Fruit fly (Drosophila melanogaster) whole organism, embryonic: ENCODE measurements around the gene CG32102.
A peak's percentile ranks its signal among the peaks of the same experiment; 100 is the strongest.

Source experiments
- ATbp ChIP-seq: fragments of 200-800 bp; sonication (Bioruptor generic); optimal IDR thresholded peaks from 2 replicates; lab custom pipeline; 2017; ENCODE audit warnings: missing biosample characterization, mild to moderate bottlenecking, missing genetic modification characterization, missing genetic modification reagents
- Asciz ChIP-seq: fragments of 200-800 bp; sonication (Bioruptor generic); optimal IDR thresholded peaks from 2 replicates; lab custom pipeline; 2017; ENCODE audit warnings: missing biosample characterization, mild to moderate bottlenecking, missing genetic modification characterization, missing genetic modification reagents
- Bgb ChIP-seq: fragments of 200-800 bp; sonication (Bioruptor generic); IDR thresholded peaks from 2 replicates; pipeline ENCODE4 v1.3.6; 2022; ENCODE audit warnings: missing biosample characterization, missing genetic modification characterization; ENCODE audit not compliant: partially characterized antibody
- Blimp-1 ChIP-seq: fragments of 200-800 bp; sonication (Bioruptor generic); optimal IDR thresholded peaks from 3 replicates; lab custom pipeline; 2018; ENCODE audit warnings: missing biosample characterization, missing genetic modification characterization, mild to moderate bottlenecking, moderate library complexity, missing genetic modification reagents
- CG10979 ChIP-seq: fragments of 200-800 bp; sonication (Bioruptor generic); optimal IDR thresholded peaks from 2 replicates; lab custom pipeline; 2018; ENCODE audit warnings: missing biosample characterization, mild to moderate bottlenecking, missing genetic modification characterization, moderate library complexity
- CG11504 ChIP-seq: fragments of 200-800 bp; sonication (Bioruptor generic); optimal IDR thresholded peaks from 3 replicates; lab custom pipeline; 2019; ENCODE audit warnings: missing biosample characterization, mild to moderate bottlenecking, missing genetic modification characterization, moderate library complexity
- CG1233 ChIP-seq: fragments of 200-800 bp; sonication (Bioruptor generic); optimal IDR thresholded peaks from 4 replicates; lab custom pipeline; 2018; ENCODE audit warnings: missing biosample characterization, mild to moderate bottlenecking, missing genetic modification characterization
- CG12769 ChIP-seq: fragments of 200-800 bp; sonication (Bioruptor generic); optimal IDR thresholded peaks from 2 replicates; lab custom pipeline; 2019; ENCODE audit warnings: missing biosample characterization, mild to moderate bottlenecking, missing genetic modification characterization, moderate library complexity
- CG13287 ChIP-seq: fragments of 200-800 bp; sonication (Bioruptor generic); IDR thresholded peaks from 2 replicates; pipeline ENCODE4 v1.3.6; 2022; ENCODE audit warnings: missing biosample characterization, missing genetic modification characterization; ENCODE audit not compliant: partially characterized antibody
- CG14667 ChIP-seq: fragments of 200-800 bp; sonication (Bioruptor generic); IDR thresholded peaks from 2 replicates; pipeline ENCODE4 v1.3.6; 2022; ENCODE audit warnings: missing biosample characterization, missing genetic modification characterization
- CG14965 ChIP-seq: fragments of 200-800 bp; sonication (Bioruptor generic); optimal IDR thresholded peaks from 2 replicates; lab custom pipeline; 2016; ENCODE audit warnings: missing biosample characterization, missing genetic modification characterization, borderline replicate concordance
- CG1529 ChIP-seq: fragments of 200-800 bp; sonication (Bioruptor generic); optimal IDR thresholded peaks from 3 replicates; lab custom pipeline; 2018; ENCODE audit warnings: missing biosample characterization, missing genetic modification characterization
- CG17829 ChIP-seq: fragments of 200-800 bp; optimal IDR thresholded peaks from 2 replicates; lab custom pipeline; 2019; ENCODE audit warnings: missing biosample characterization, mild to moderate bottlenecking, missing genetic modification characterization, moderate library complexity
- CG18262 ChIP-seq: fragments of 200-800 bp; optimal IDR thresholded peaks from 3 replicates; lab custom pipeline; 2019; ENCODE audit warnings: missing biosample characterization, mild to moderate bottlenecking, missing genetic modification characterization, moderate library complexity
- CG18619 ChIP-seq: fragments of 200-800 bp; sonication (Bioruptor generic); optimal IDR thresholded peaks from 3 replicates; lab custom pipeline; 2017; ENCODE audit warnings: missing biosample characterization, mild to moderate bottlenecking, missing genetic modification characterization
- CG2712 ChIP-seq: fragments of 200-800 bp; optimal IDR thresholded peaks from 3 replicates; lab custom pipeline; 2019; ENCODE audit warnings: missing biosample characterization, mild to moderate bottlenecking, missing genetic modification characterization, moderate library complexity
- CG6689 ChIP-seq: fragments of 200-800 bp; sonication (Bioruptor generic); IDR thresholded peaks from 2 replicates; pipeline ENCODE4 v1.3.6; 2022; ENCODE audit warnings: missing biosample characterization, missing genetic modification characterization
- CG8924 ChIP-seq: fragments of 200-800 bp; optimal IDR thresholded peaks from 3 replicates; lab custom pipeline; 2019; ENCODE audit warnings: missing biosample characterization, mild to moderate bottlenecking, missing genetic modification characterization, moderate library complexity
- Jarid2 ChIP-seq: fragments of 200-800 bp; sonication (Bioruptor generic); optimal IDR thresholded peaks from 3 replicates; lab custom pipeline; 2017; ENCODE audit warnings: mild to moderate bottlenecking, missing biosample characterization, missing genetic modification reagents, missing genetic modification characterization
- MBD-R2 ChIP-seq: fragments of 200-800 bp; sonication (Bioruptor generic); IDR thresholded peaks from 2 replicates; pipeline ENCODE4 v1.3.6; 2022; ENCODE audit warnings: missing biosample characterization, missing genetic modification characterization
- Med ChIP-seq: fragments of 200-800 bp; sonication (Bioruptor generic); peaks from one replicate; lab custom pipeline; 2016; ENCODE audit warnings: missing biosample characterization, missing genetic modification characterization, mild to moderate bottlenecking, inconsistent platforms, moderate library complexity
- Nf-YC ChIP-seq: fragments of 200-800 bp; optimal IDR thresholded peaks from 3 replicates; lab custom pipeline; 2019; ENCODE audit warnings: missing biosample characterization, mild to moderate bottlenecking, missing genetic modification characterization, moderate library complexity
- Opbp ChIP-seq: fragments of 200-800 bp; sonication (Bioruptor generic); IDR thresholded peaks from 3 replicates; pipeline ENCODE4 v1.3.6; 2022; ENCODE audit warnings: missing biosample characterization, missing genetic modification characterization; ENCODE audit not compliant: partially characterized antibody
- Pdp1 ChIP-seq, 2 experiments: fragments of 200-800 bp; sonication (Bioruptor generic); optimal IDR thresholded peaks; 3 replicates each; lab custom pipeline; 2016; ENCODE audit warnings: missing biosample characterization in 2 of 2, missing genetic modification characterization in 2 of 2, mild to moderate bottlenecking in 1 of 2, moderate library complexity in 1 of 2
- Rfx ChIP-seq: fragments of 200-800 bp; sonication (Bioruptor generic); IDR thresholded peaks from 2 replicates; pipeline ENCODE4 v1.3.6; 2022; ENCODE audit warnings: missing biosample characterization, missing genetic modification characterization
- Scr ChIP-seq: fragments of 200-800 bp; sonication (Bioruptor generic); IDR thresholded peaks from 2 replicates; pipeline ENCODE4 v1.3.6; 2022; ENCODE audit warnings: missing biosample characterization, missing genetic modification characterization; ENCODE audit not compliant: partially characterized antibody
- cato ChIP-seq: fragments of 200-800 bp; sonication (Bioruptor generic); optimal IDR thresholded peaks from 2 replicates; lab custom pipeline; 2016; ENCODE audit warnings: missing biosample characterization, missing genetic modification characterization, borderline replicate concordance
- chm ChIP-seq: fragments of 200-800 bp; sonication (Bioruptor generic); IDR thresholded peaks from 2 replicates; pipeline ENCODE4 v1.3.6; 2022; ENCODE audit warnings: missing biosample characterization, missing genetic modification characterization
- cwo ChIP-seq: fragments of 200-800 bp; sonication (Bioruptor generic); optimal IDR thresholded peaks from 3 replicates; lab custom pipeline; 2017; ENCODE audit warnings: missing biosample characterization, missing genetic modification characterization, mild to moderate bottlenecking, moderate library complexity, missing genetic modification reagents
- dysf ChIP-seq: fragments of 200-800 bp; sonication (Bioruptor generic); IDR thresholded peaks from 3 replicates; pipeline ENCODE4 v1.3.6; 2022; ENCODE audit warnings: missing biosample characterization, missing genetic modification characterization
- gem ChIP-seq: fragments of 200-800 bp; sonication (Bioruptor generic); optimal IDR thresholded peaks from 2 replicates; lab custom pipeline; 2019; ENCODE audit warnings: missing biosample characterization, mild to moderate bottlenecking, missing genetic modification characterization, moderate library complexity
- hb ChIP-seq: fragments of 200-800 bp; sonication (Bioruptor generic); IDR thresholded peaks from 3 replicates; pipeline ENCODE4 v1.3.6; 2022; ENCODE audit warnings: missing biosample characterization, missing genetic modification characterization; ENCODE audit not compliant: partially characterized antibody
- lab ChIP-seq: fragments of 200-800 bp; sonication (Bioruptor generic); optimal IDR thresholded peaks from 3 replicates; lab custom pipeline; 2017; ENCODE audit warnings: missing biosample characterization, missing genetic modification characterization, mild to moderate bottlenecking, moderate library complexity, missing genetic modification reagents
- mam ChIP-seq: fragments of 200-800 bp; sonication (Bioruptor generic); optimal IDR thresholded peaks from 3 replicates; lab custom pipeline; 2016; ENCODE audit warnings: missing biosample characterization, missing genetic modification characterization
- mld ChIP-seq: fragments of 200-800 bp; sonication (Bioruptor generic); IDR thresholded peaks from 3 replicates; pipeline ENCODE4 v1.3.6; 2022; ENCODE audit warnings: missing biosample characterization, missing genetic modification characterization; ENCODE audit not compliant: partially characterized antibody
- nmo ChIP-seq: fragments of 200-800 bp; sonication (Bioruptor generic); optimal IDR thresholded peaks from 2 replicates; lab custom pipeline; 2018; ENCODE audit warnings: missing biosample characterization, mild to moderate bottlenecking, missing genetic modification characterization, moderate library complexity
- onecut ChIP-seq: fragments of 200-800 bp; sonication (Bioruptor generic); IDR thresholded peaks from 2 replicates; pipeline ENCODE4 v1.3.6; 2022; ENCODE audit warnings: missing biosample characterization, missing genetic modification characterization
- otp ChIP-seq: fragments of 200-800 bp; sonication (Bioruptor generic); IDR thresholded peaks from 3 replicates; pipeline ENCODE4, ENCODE4 v1.3.6; 2022; ENCODE audit warnings: missing biosample characterization, missing genetic modification characterization
- sd ChIP-seq: fragments of 200-800 bp; sonication (Bioruptor generic); optimal IDR thresholded peaks from 3 replicates; lab custom pipeline; 2018; ENCODE audit warnings: missing biosample characterization, mild to moderate bottlenecking, missing genetic modification characterization, moderate library complexity
- sens ChIP-seq: fragments of 200-800 bp; sonication (Bioruptor generic); peaks from one replicate; lab custom pipeline; 2016; ENCODE audit warnings: missing biosample characterization, missing genetic modification characterization
- sens-2 ChIP-seq: fragments of 200-800 bp; sonication (Bioruptor generic); IDR thresholded peaks from 2 replicates; pipeline ENCODE4 v1.3.6; 2022; ENCODE audit warnings: missing biosample characterization, missing genetic modification characterization
- sim ChIP-seq: fragments of 200-800 bp; sonication (Bioruptor generic); IDR thresholded peaks from 2 replicates; pipeline ENCODE4 v1.3.6; 2022; ENCODE audit warnings: missing biosample characterization, missing genetic modification characterization
- sqz ChIP-seq: fragments of 200-800 bp; sonication (Bioruptor generic); optimal IDR thresholded peaks from 3 replicates; lab custom pipeline; 2018; ENCODE audit warnings: missing biosample characterization, mild to moderate bottlenecking, missing genetic modification characterization
- sr ChIP-seq: fragments of 200-800 bp; sonication (Bioruptor generic); IDR thresholded peaks from 3 replicates; pipeline ENCODE4 v1.3.6; 2022; ENCODE audit warnings: missing biosample characterization, missing genetic modification characterization
- stwl ChIP-seq: fragments of 200-800 bp; sonication (Bioruptor generic); optimal IDR thresholded peaks from 3 replicates; lab custom pipeline; 2018; ENCODE audit warnings: missing biosample characterization, mild to moderate bottlenecking, missing genetic modification characterization, moderate library complexity
- tio ChIP-seq: fragments of 200-800 bp; sonication (Bioruptor generic); optimal IDR thresholded peaks from 2 replicates; lab custom pipeline; 2017; ENCODE audit warnings: missing biosample characterization, missing genetic modification characterization, inconsistent platforms
- vvl ChIP-seq: fragments of 200-800 bp; sonication (Bioruptor generic); IDR thresholded peaks from 2 replicates; pipeline ENCODE4 v1.3.6; 2022; ENCODE audit warnings: missing biosample characterization, missing genetic modification characterization

Gene CG32102

dm6 chr3L:12496428-12497344 is 27.1 kb upstream of the CG32102 start, which contains the start of gene CG10657 (continued):
- TF ChIP-seq otp (0 out of 3 replicates have a peak, but pooled peaks have one; percentile 21), chm (GFP tag; lab: Robert Waterston, UW) (peak; percentile 55; the same call in 1 of the 2 replicates), Jarid2 (peak; percentile 57), stwl (no peak), sr (GFP tag; lab: Robert Waterston, UW) (peak; percentile 38; the same call in 1 of the 3 replicates), dysf (GFP tag; lab: Robert Waterston, UW) (peak; percentile 37; the same call in 1 of the 3 replicates), sd (tag; lab: Kevin White, UChicago) (peak; percentile 81), CG13287 (peak; percentile 30; the same call in 1 of the 2 replicates), Med (GFP tag; lab: Kevin White, UChicago) (peak; percentile 81), vvl (peak; percentile 25; the same call in 1 of the 2 replicates), Opbp (GFP tag; lab: Robert Waterston, UW) (peak; percentile 55; the same call in 1 of the 3 replicates), CG6689 (GFP tag; lab: Robert Waterston, UW) (0 out of 2 replicates have a peak, but pooled peaks have one; percentile 11), CG11504 (peak; percentile 16), sens-2 (GFP tag; lab: Robert Waterston, UW) (no peak), CG12769 (peak; percentile 47), Pdp1 (GFP tag; optimal IDR thresholded peaks at IDR 0.05; lab: Kevin White, UChicago) (peak in 1 of 2 experiments; percentile 92), Blimp-1 (GFP tag; lab: Kevin White, UChicago) (peak; percentile 48), Rfx (GFP tag; lab: Robert Waterston, UW) (0 out of 2 replicates have a peak, but pooled peaks have one; percentile 16), tio (GFP tag; lab: Kevin White, UChicago) (no peak), Scr (GFP tag; lab: Robert Waterston, UW) (peak; percentile 29; the same call in 1 of the 2 replicates), sim (GFP tag; lab: Robert Waterston, UW) (0 out of 2 replicates have a peak, but pooled peaks have one; percentile 32), gem (peak; percentile 7), Nf-YC (tag; lab: Kevin White, UChicago) (peak; percentile 8), onecut (GFP tag; lab: Robert Waterston, UW) (no peak)

- TF ChIP-seq Bgb (GFP tag; lab: Robert Waterston, UW) (no peak), CG1529 (GFP tag; lab: Kevin White, UChicago) (peak; percentile 24), CG1233 (GFP tag; lab: Kevin White, UChicago) (peak; percentile 45), CG10979 (tag; lab: Kevin White, UChicago) (peak; percentile 54), CG2712 (tag; lab: Kevin White, UChicago) (peak; percentile 59), ATbp (GFP tag; lab: Kevin White, UChicago) (peak; percentile 24), CG8924 (peak; percentile 36), hb (GFP tag; lab: Robert Waterston, UW) (no peak), sqz (GFP tag; lab: Kevin White, UChicago) (no peak), MBD-R2 (no peak), CG18619 (GFP tag; lab: Kevin White, UChicago) (peak; percentile 16), mam (GFP tag; lab: Kevin White, UChicago) (peak; percentile 8), Asciz (GFP tag; lab: Kevin White, UChicago) (no peak), CG18262 (tag; lab: Kevin White, UChicago) (peak; percentile 68), cwo (GFP tag; lab: Kevin White, UChicago) (peak; percentile 12), CG14965 (GFP tag; lab: Kevin White, UChicago) (no peak), CG17829 (peak; percentile 46), lab (GFP tag; lab: Kevin White, UChicago) (peak; percentile 53), nmo (GFP tag; lab: Kevin White, UChicago) (peak; percentile 53), sens (GFP tag; lab: Kevin White, UChicago) (peak; percentile 65), cato (GFP tag; lab: Kevin White, UChicago) (no peak), CG14667 (GFP tag; lab: Robert Waterston, UW) (0 out of 2 replicates have a peak, but pooled peaks have one; percentile 31), mld (GFP tag; lab: Robert Waterston, UW) (no peak)
Observed at dm6 chr3L:12495312-12495725, 25.7 kb upstream of the CG32102 start.
